Worm (Caenorhabditis elegans) whole organism, L1 larva: Measurements from ENCODE around the gene T11B7.5.

Experiments used
- C04F5.9 ChIP-seq: sonication (generic microtip); optimal IDR thresholded peaks from 2 replicates; lab custom pipeline; 2016; ENCODE audit warnings: missing genetic modification characterization, missing compliant biosample characterization
- C16A3.4 ChIP-seq: fragments of 150-350 bp; optimal IDR thresholded peaks from 2 replicates; lab custom pipeline; 2014; ENCODE audit warnings: missing biosample characterization, missing genetic modification characterization
- C34B4.2 ChIP-seq: sonication (generic microtip); optimal IDR thresholded peaks from 2 replicates; lab custom pipeline; 2017; ENCODE audit warnings: mild to moderate bottlenecking, missing genetic modification characterization, missing compliant biosample characterization
- Y116A8C.19 ChIP-seq: sonication (generic microtip); optimal IDR thresholded peaks from 2 replicates; lab custom pipeline; 2016; ENCODE audit warnings: missing compliant biosample characterization, missing genetic modification characterization, borderline replicate concordance
- aha-1 ChIP-seq: fragments of 150-350 bp; optimal IDR thresholded peaks from 2 replicates; lab custom pipeline; 2014; ENCODE audit warnings: missing biosample characterization, missing genetic modification characterization
- alr-1 ChIP-seq: fragments of 200-800 bp; sonication (Bioruptor generic); optimal IDR thresholded peaks from 2 replicates; lab custom pipeline; 2018; ENCODE audit warnings: borderline replicate concordance, mild to moderate bottlenecking, missing genetic modification characterization, missing compliant biosample characterization
- ama-1 ChIP-seq: fragments of 150-350 bp; optimal IDR thresholded peaks from 2 replicates; lab custom pipeline; 2014
- ceh-82 ChIP-seq, 3 experiments: fragments of 150-350 bp in 1 of 3; sonication (generic microtip) in 2 of 3; optimal IDR thresholded peaks; 2 replicates each; lab custom pipeline; 2014 to 2017; ENCODE audit warnings: missing biosample characterization in 3 of 3, missing genetic modification characterization in 3 of 3
- ceh-88 ChIP-seq: fragments of 200-800 bp; sonication (Bioruptor generic); IDR thresholded peaks from 2 replicates; pipeline ENCODE4 v1.3.6; 2022; ENCODE audit warnings: missing genetic modification characterization, missing compliant biosample characterization
- ces-1 ChIP-seq: fragments of 150-350 bp; optimal IDR thresholded peaks from 2 replicates; lab custom pipeline; 2014; ENCODE audit warnings: missing biosample characterization, missing genetic modification reagents, missing genetic modification characterization
- dsc-1 ChIP-seq: sonication (generic microtip); optimal IDR thresholded peaks from 2 replicates; lab custom pipeline; 2016; ENCODE audit warnings: mild to moderate bottlenecking, missing genetic modification characterization, missing compliant biosample characterization
- efl-3 ChIP-seq: fragments of 200-800 bp; sonication (Bioruptor generic); optimal IDR thresholded peaks from 2 replicates; lab custom pipeline; 2018; ENCODE audit warnings: mild to moderate bottlenecking, missing genetic modification characterization, missing compliant biosample characterization
- egl-13 ChIP-seq: sonication (generic microtip); optimal IDR thresholded peaks from 2 replicates; lab custom pipeline; 2016; ENCODE audit warnings: missing genotype, missing genetic modification reagents, missing genetic modification characterization, missing compliant biosample characterization
- elt-3 ChIP-seq, 6 experiments: fragments of 150-350 bp in 1 of 6; sonication (generic microtip); optimal IDR thresholded peaks; 2 replicates each; lab custom pipeline; 2017 to 2018; ENCODE audit warnings: missing biosample characterization in 6 of 6, missing genetic modification characterization in 6 of 6, inconsistent platforms in 1 of 6
- fkh-8 ChIP-seq: sonication (generic microtip); optimal IDR thresholded peaks from 2 replicates; lab custom pipeline; 2016; ENCODE audit warnings: mild to moderate bottlenecking, missing genetic modification characterization, missing compliant biosample characterization
- fos-1 ChIP-seq: fragments of 150-350 bp; optimal IDR thresholded peaks from 2 replicates; lab custom pipeline; 2014; ENCODE audit warnings: missing biosample characterization, missing genetic modification characterization
- jun-1 ChIP-seq: fragments of 150-350 bp; optimal IDR thresholded peaks from 2 replicates; lab custom pipeline; 2014; ENCODE audit warnings: missing biosample characterization, missing genetic modification reagents, missing genetic modification characterization
- lin-14 ChIP-seq: fragments of 200-800 bp; sonication (Bioruptor generic); optimal IDR thresholded peaks from 2 replicates; lab custom pipeline; 2018; ENCODE audit warnings: mild to moderate bottlenecking, missing genetic modification characterization, moderate library complexity, missing compliant biosample characterization
- lin-39 ChIP-seq: fragments of 150-350 bp; optimal IDR thresholded peaks from 2 replicates; lab custom pipeline; 2014; ENCODE audit warnings: missing biosample characterization, missing genetic modification reagents, missing genetic modification characterization
- lir-3 ChIP-seq: sonication (generic microtip); optimal IDR thresholded peaks from 2 replicates; lab custom pipeline; 2016; ENCODE audit warnings: mild to moderate bottlenecking, missing genetic modification characterization, moderate library complexity, missing compliant biosample characterization; ENCODE audit not compliant: poor library complexity
- lsy-2 ChIP-seq, 2 experiments: fragments of 150-350 bp; optimal IDR thresholded peaks; 2 replicates each; lab custom pipeline; 2014; ENCODE audit warnings: missing biosample characterization in 2 of 2, missing genetic modification characterization in 2 of 2
- mab-9 ChIP-seq: fragments of 200-800 bp; sonication (Bioruptor generic); IDR thresholded peaks from 2 replicates; pipeline ENCODE4 v1.3.6; 2022; ENCODE audit warnings: missing genetic modification reagents, missing genetic modification characterization, missing compliant biosample characterization
- mdl-1 ChIP-seq, 2 experiments: fragments of 150-350 bp; optimal IDR thresholded peaks; 2 replicates each; lab custom pipeline; 2014 to 2017; ENCODE audit warnings: missing biosample characterization in 2 of 2, missing genetic modification characterization in 2 of 2, inconsistent platforms in 1 of 2
- nhr-11 ChIP-seq: fragments of 150-350 bp; optimal IDR thresholded peaks from 2 replicates; lab custom pipeline; 2014; ENCODE audit warnings: missing biosample characterization, missing genetic modification characterization
- nhr-19 ChIP-seq: fragments of 200-800 bp; sonication (Bioruptor generic); conservative IDR thresholded peaks from 2 replicates; pipeline ENCODE4 v1.3.6; 2022; ENCODE audit warnings: missing genetic modification characterization, missing compliant biosample characterization
- nhr-28 ChIP-seq: fragments of 150-350 bp; optimal IDR thresholded peaks from 2 replicates; lab custom pipeline; 2014; ENCODE audit warnings: missing biosample characterization, missing genetic modification characterization
- nhr-47 ChIP-seq: sonication (generic microtip); optimal IDR thresholded peaks from 2 replicates; lab custom pipeline; 2016; ENCODE audit warnings: mild to moderate bottlenecking, missing genetic modification characterization, moderate library complexity, missing compliant biosample characterization
- nhr-76 ChIP-seq: sonication (generic microtip); optimal IDR thresholded peaks from 2 replicates; lab custom pipeline; 2017; ENCODE audit warnings: missing biosample characterization, missing genetic modification characterization
- nhr-84 ChIP-seq: sonication (generic microtip); optimal IDR thresholded peaks from 2 replicates; lab custom pipeline; 2017; ENCODE audit warnings: missing biosample characterization, missing genetic modification characterization
- nhr-85 ChIP-seq: sonication (generic microtip); peaks from one replicate; lab custom pipeline; 2016; ENCODE audit warnings: missing genetic modification characterization, inconsistent platforms, missing compliant biosample characterization
- nhr-90 ChIP-seq: sonication (generic microtip); optimal IDR thresholded peaks from 2 replicates; lab custom pipeline; 2016; ENCODE audit warnings: mild to moderate bottlenecking, missing genetic modification characterization, missing compliant biosample characterization; ENCODE audit not compliant: poor library complexity
- pag-3 ChIP-seq: sonication (generic microtip); optimal IDR thresholded peaks from 2 replicates; lab custom pipeline; 2017; ENCODE audit warnings: missing genetic modification characterization, mild to moderate bottlenecking, missing compliant biosample characterization, antibody characterized with exemption, borderline replicate concordance; ENCODE audit not compliant: insufficient read depth
- skn-1 ChIP-seq: fragments of 150-350 bp; optimal IDR thresholded peaks from 2 replicates; lab custom pipeline; 2014; ENCODE audit warnings: missing biosample characterization, missing genetic modification characterization
- snpc-4 ChIP-seq: fragments of 150-350 bp; optimal IDR thresholded peaks from 2 replicates; lab custom pipeline; 2014; ENCODE audit warnings: missing biosample characterization, missing genetic modification characterization
- sup-37 ChIP-seq: fragments of 200-800 bp; sonication (Bioruptor generic); optimal IDR thresholded peaks from 2 replicates; lab custom pipeline; 2018; ENCODE audit warnings: mild to moderate bottlenecking, missing genetic modification characterization, missing compliant biosample characterization
- tbx-2 ChIP-seq: sonication (generic microtip); optimal IDR thresholded peaks from 2 replicates; lab custom pipeline; 2016; ENCODE audit warnings: missing genetic modification characterization, missing compliant biosample characterization
- tlp-1 ChIP-seq: fragments of 150-350 bp; optimal IDR thresholded peaks from 2 replicates; lab custom pipeline; 2014; ENCODE audit warnings: missing biosample characterization, missing genetic modification characterization
- unc-30 ChIP-seq: sonication (generic microtip); optimal IDR thresholded peaks from 2 replicates; lab custom pipeline; 2017; ENCODE audit warnings: missing biosample characterization, missing genetic modification characterization
- vab-15 ChIP-seq: sonication (generic microtip); optimal IDR thresholded peaks from 2 replicates; lab custom pipeline; 2017; ENCODE audit warnings: missing genotype, mild to moderate bottlenecking, missing genetic modification characterization, missing compliant biosample characterization
- zag-1 ChIP-seq: fragments of 150-350 bp; optimal IDR thresholded peaks from 2 replicates; lab custom pipeline; 2014; ENCODE audit warnings: missing biosample characterization, missing genetic modification characterization

Gene T11B7.5

DNA sequence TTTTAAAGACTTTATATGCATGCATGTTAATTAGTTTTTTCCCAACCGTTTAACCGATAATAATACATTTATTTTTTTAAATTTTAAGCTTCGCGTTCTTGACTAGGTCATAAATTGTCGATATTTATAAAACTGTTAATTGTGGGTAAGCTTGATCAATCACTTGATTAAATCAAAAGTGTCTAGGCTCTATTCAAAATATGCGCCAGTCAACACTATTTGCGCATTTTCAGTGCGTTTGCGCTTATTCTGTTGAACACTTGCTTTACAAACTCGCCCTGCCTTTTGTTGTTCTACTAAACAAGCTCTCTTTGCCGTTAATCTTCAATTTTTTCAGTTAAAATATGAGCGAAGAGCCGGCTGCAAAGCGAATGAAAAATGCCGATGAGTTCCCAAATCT is 35.3 kb upstream of the T11B7.5 start, which contains the start of gene spr-2 (continued):
- TF ChIP-seq alr-1 (tag; lab: Kevin White, UChicago) (no peak), nhr-90 (peak; percentile 79), C04F5.9 (tag; lab: Kevin White, UChicago) (peak; percentile 14), elt-3 (tag; optimal IDR thresholded peaks at IDR 0.05; lab: Kevin White, UChicago) (peak in 2 of 6 experiments; percentile 12 to 34), jun-1 (peak; percentile 39), dsc-1 (tag; lab: Kevin White, UChicago) (peak; percentile 75), unc-30 (tag; lab: Kevin White, UChicago) (no peak), zag-1 (tag; lab: Kevin White, UChicago) (no peak), nhr-47 (tag; lab: Kevin White, UChicago) (peak; percentile 84), vab-15 (tag; lab: Kevin White, UChicago) (no peak), tbx-2 (peak; percentile 78), efl-3 (no peak), ceh-82 (tag; optimal IDR thresholded peaks at IDR 0.05; lab: Kevin White, UChicago) (peak; percentile 21 to 65 (median 54)), ces-1 (GFP tag; lab: Kevin White, UChicago) (no peak), egl-13 (tag; lab: Kevin White, UChicago) (peak; percentile 39), ceh-88 (GFP tag; lab: Robert Waterston, UW) (no peak), ama-1 (lab: Kevin White, UChicago) (no peak), nhr-28 (tag; lab: Kevin White, UChicago) (no peak), skn-1 (tag; lab: Kevin White, UChicago) (peak; percentile 52), pag-3 (tag; lab: Kevin White, UChicago) (no peak), nhr-19 (GFP tag; lab: Robert Waterston, UW) (peak; percentile 75), nhr-85 (tag; lab: Kevin White, UChicago) (peak; percentile 76), mdl-1 (tag; optimal IDR thresholded peaks at IDR 0.05; lab: Kevin White, UChicago) (peak in 1 of 2 experiments; percentile 48), aha-1 (tag; lab: Kevin White, UChicago) (no peak), lin-14 (GFP tag; lab: Kevin White, UChicago) (peak; percentile 81), sup-37 (GFP tag; lab: Kevin White, UChicago) (no peak), C16A3.4 (tag; lab: Kevin White, UChicago) (peak; percentile 76), snpc-4 (tag; lab: Kevin White, UChicago) (peak; percentile 66), lin-39 (tag; lab: Kevin White, UChicago) (peak; percentile 75), C34B4.2 (no peak), tlp-1 (tag; lab: Kevin White, UChicago) (no peak)

DNA sequence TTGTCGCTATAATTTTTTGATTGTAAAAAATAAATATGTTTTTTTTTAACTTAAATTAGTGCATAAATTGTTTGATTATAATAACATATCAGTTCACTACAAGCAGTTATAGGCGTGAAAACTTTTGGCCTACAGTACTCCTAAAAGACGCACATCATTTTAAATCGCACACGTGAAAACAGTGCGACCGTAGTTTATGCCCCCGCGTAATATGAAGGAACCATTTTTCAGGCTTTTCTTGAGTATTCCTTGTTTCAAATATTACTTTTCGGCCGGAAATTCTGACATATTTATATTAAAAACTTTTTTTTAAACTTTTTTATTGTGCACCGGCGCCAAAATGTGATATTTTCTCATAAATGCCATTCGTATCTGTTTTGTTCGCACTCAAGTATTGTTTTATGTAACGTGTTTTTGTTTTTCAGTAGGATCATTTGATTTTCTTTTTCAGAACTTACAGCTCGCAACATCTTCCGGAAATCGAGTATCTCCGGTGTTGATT is 32.7 kb upstream of the T11B7.5 start, which contains the start of gene oma-1:
TSS of gene oma-1 (plus strand) at position 452 of the 502 bp plus-strand sequence.
- TF ChIP-seq Y116A8C.19 (tag; lab: Kevin White, UChicago) (no peak), nhr-84 (tag; lab: Kevin White, UChicago) (no peak), nhr-85 (tag; lab: Kevin White, UChicago) (peak; percentile 35), efl-3 (no peak)

DNA sequence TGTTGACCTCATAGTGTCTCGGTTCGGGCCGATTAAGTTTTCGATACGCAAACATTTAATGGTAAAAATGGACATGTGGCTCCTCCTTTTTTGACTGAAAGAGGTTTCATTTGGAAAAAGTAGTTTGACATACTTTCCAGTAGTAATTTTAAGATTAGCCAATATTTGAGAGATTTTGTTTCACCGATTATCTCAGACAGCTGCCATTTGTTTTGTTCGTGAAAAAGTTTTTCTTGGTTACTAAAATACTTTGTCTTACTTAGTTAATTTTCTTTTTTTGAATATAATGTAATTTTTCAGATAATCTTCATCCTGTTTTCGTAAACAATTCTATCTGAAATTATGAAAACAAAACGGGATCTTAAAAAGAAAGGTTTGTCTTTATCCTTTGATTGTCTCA is 30.4 kb upstream of the T11B7.5 start, which contains the start of gene C09G9.5:
TSS of gene C09G9.5 (plus strand) at position 301 of the 400 bp plus-strand sequence.
- TF ChIP-seq nhr-28 (tag; lab: Kevin White, UChicago) (no peak), Y116A8C.19 (tag; lab: Kevin White, UChicago) (no peak), lsy-2 (tag; optimal IDR thresholded peaks at IDR 0.05; lab: Kevin White, UChicago) (no peak), nhr-11 (no peak), mab-9 (GFP tag; lab: Robert Waterston, UW) (no peak), jun-1 (no peak), ces-1 (GFP tag; lab: Kevin White, UChicago) (no peak), nhr-76 (tag; lab: Kevin White, UChicago) (no peak), zag-1 (tag; lab: Kevin White, UChicago) (no peak), fkh-8 (tag; lab: Kevin White, UChicago) (no peak), dsc-1 (tag; lab: Kevin White, UChicago) (no peak), lir-3 (tag; lab: Kevin White, UChicago) (no peak), alr-1 (tag; lab: Kevin White, UChicago) (no peak), nhr-84 (tag; lab: Kevin White, UChicago) (no peak), fos-1 (tag; lab: Kevin White, UChicago) (no peak)
- TF ChIP-seq, all 84 proteins: peak for 0
